Fruit fly (Drosophila melanogaster) whole organism, pupa: ENCODE results near the gene CG17260.

Experiments
- CG17806 ChIP-seq: fragments of 200-800 bp; sonication (Bioruptor generic); optimal IDR thresholded peaks from 2 replicates; lab custom pipeline; 2018; ENCODE audit warnings: missing biosample characterization, mild to moderate bottlenecking, missing genetic modification characterization, moderate library complexity
- EcR ChIP-seq: fragments of 200-800 bp; sonication (Bioruptor generic); optimal IDR thresholded peaks from 3 replicates; lab custom pipeline; 2019; ENCODE audit warnings: missing biosample characterization, missing genetic modification characterization, mild to moderate bottlenecking, moderate library complexity, missing genetic modification reagents
- gl ChIP-seq: fragments of 200-800 bp; sonication (Bioruptor generic); optimal IDR thresholded peaks from 2 replicates; lab custom pipeline; 2018; ENCODE audit warnings: missing biosample characterization, mild to moderate bottlenecking, missing genetic modification characterization

DNA sequence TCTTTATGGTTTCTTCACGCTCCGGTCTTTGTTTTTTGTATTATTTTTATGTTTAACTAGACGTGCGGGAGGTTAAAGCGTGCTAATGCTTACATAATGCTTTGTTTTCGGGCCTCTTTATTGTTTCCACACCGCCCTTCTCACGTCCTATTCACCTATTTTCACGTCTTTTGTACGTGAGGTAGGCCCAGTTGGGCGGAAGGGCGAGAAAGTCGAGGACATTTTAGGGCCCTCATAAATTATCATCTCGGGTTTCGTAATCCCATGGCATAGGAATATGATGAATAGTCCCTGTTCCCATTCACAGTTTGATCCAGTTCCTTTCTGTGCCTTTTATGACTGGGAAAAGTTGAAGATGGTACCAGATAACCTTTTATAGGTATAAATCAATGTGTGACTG is 31.5 kb upstream of the CG17260 start:
- TF ChIP-seq EcR (GFP tag; lab: Kevin White, UChicago) (no peak), gl (no peak), CG17806 (no peak)
